Fruit fly (Drosophila melanogaster) whole organism, larva: ENCODE data around the gene CG11374.

ENCODE experiments used
- noc ChIP-seq: fragments of 200-800 bp; sonication (Bioruptor generic); optimal IDR thresholded peaks from 3 replicates; lab custom pipeline; 2019; ENCODE audit warnings: missing biosample characterization, mild to moderate bottlenecking, missing genetic modification characterization, moderate library complexity

Gene CG11374

DNA sequence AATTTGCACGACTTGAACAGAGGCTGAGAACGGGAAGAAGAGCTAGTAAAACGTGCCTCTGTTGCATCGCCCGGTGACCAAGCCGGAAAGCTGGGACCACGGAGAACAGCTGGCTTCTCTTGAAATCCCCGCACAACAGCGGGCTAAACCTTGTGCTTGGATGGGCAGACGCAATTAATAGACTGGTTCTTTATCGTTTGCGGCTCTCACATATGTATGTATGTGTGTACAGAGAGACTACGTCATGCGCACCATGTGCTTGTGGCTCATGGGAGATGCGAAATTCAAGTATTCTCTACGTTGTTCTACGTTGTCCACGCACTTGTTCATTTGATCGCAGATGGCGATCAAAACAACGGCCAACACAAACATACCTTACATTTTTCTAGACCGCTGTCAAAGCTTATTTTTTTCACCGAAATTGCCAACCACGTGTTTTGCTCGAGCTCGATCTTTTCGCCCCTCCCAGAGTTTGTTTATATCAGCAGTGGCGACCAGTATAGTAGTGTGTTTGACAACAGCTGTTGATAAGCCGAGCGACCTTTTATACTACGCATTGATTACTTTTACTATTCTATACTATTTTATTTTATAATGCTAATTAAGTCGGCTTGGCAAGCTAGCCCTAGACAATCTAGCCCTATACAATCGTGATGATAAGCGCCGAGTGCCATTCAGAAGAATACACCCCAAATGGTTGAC, 33.1 kb downstream of the CG11374 start:
- peak; percentile 24 for TF ChIP-seq noc (tag; lab: Kevin White, UChicago)

DNA sequence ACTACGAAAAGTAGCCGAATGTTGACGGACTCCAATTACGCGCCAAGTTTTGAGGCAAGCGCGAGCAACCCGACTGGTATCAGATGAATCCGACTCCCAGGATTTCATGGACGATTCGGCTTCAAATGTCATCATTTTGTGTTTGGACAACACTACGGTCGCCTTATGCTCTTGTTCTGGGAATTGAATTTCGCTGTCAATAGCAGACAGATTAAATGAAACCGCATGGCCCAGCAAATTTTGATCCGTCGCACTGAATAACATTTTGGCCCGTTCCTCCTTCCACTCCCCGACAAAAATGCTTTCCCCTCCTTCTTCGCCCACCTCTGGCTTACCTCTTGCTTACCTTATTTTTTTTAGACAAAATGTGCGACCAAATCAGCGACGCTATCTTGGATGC, 33.9 kb downstream of the CG11374 start:
- TF ChIP-seq noc (tag; lab: Kevin White, UChicago): no peak

DNA sequence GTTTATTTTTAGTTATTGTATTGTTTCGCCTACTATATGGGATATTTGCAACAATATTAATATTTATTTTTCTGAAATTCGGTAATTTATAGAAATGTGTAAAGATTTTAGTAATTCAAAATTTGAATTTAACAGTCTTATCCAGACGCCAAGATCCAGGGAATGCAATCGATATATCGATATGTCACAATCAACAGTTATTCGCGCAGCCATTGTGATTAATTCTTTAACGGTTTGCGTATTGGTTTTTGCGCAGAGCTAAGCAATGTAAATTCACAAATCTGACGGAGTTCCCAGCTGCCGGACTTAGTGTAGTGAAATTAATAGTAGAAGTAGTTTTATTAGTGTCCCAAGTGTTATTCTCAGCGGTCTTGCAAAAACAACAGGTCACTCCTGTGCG, 38.3 kb downstream of the CG11374 start, which contains the start of gene ND-15:
Gene ND-15 (plus strand): TSS at position 298 of the 400 bp plus-strand sequence.
- TF ChIP-seq noc (tag; lab: Kevin White, UChicago): no peak

DNA sequence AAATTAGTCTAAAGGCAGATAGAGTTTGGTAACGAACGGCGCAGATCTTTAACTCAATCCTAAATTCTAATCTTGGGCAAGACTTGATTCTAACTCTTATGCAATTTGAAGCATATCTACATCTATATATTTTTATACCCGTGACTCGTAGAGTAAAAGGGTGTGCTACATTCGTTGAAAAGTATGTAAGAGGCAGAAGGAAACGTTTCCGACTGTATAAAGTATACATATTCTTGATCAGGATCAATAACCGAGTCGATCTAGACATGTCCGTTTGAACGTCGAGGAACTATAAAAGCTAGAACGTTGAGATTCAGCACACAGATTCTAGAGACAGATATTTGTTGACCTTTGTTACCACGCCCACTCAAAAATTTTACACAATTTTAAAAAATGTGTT, 40.2 kb downstream of the CG11374 start, which contains the start of gene CG13694:
Gene CG13694 (minus strand): TSS at position 101 of the 400 bp plus-strand sequence.
- TF ChIP-seq noc (tag; lab: Kevin White, UChicago): no peak

DNA sequence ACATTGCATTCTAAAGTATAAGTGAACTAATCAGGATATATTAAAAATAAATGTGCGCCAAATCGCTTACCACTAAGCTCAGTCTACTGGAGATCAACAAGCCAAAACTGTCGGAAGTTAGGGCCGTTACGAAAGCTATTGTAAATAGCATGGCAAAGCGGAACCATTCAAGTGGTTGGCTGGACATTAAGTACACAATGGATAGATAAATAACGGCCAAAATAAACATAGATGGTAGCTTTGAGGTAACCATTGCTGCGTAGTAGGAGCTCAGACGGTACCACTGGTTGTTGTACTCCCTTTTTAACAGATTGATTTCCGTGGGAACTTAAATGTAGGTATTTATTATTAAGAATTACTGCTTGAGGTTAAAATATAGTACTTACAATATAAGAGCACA, 41.6 kb downstream of the CG11374 start:
- no peak for TF ChIP-seq noc (tag; lab: Kevin White, UChicago)

DNA sequence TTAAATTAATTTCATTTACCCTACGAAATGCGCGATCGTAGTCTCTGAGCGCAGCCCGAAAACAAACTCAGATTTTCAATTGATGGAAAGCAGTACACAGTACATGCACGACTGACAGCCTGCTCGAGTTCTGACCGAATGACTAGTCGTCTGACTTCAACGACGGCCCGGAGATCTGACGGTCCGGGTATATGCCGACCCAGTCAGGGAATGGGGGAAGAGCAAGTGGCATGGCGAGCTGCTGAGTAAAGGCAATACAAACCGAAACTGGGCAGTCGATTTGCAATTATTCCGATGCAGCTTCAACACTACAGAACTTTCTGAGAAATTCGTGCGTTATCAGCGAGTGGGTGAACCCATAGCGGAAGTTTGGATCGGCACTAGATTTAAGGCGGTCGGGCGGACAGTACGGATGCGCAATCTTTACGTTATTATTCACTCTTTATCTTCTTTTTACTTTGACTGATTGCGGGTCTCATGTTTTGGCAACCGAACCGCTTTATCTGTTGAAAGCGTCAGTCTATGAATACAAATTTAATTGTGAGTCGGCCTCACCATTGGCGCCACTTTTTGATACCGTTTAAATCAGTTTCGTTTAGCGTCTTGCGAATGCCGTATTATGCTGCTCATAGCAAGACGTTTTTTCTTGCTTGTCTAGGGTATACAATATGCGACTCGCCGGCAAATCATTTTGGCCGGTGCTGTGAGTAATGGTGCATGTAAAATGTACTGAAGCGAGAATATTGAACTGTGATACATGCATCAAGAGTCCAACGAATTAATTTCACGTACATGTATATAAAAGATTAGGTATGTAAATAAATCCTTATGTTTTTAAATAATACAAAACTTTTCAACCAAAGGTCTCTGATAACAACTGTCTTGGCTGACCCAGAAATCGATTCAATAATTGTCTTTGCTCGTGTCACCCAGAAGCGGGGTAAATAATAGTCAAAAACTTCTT, 44.6 kb downstream of the CG11374 start:
- peak; percentile 27 for TF ChIP-seq noc (tag; lab: Kevin White, UChicago)

DNA sequence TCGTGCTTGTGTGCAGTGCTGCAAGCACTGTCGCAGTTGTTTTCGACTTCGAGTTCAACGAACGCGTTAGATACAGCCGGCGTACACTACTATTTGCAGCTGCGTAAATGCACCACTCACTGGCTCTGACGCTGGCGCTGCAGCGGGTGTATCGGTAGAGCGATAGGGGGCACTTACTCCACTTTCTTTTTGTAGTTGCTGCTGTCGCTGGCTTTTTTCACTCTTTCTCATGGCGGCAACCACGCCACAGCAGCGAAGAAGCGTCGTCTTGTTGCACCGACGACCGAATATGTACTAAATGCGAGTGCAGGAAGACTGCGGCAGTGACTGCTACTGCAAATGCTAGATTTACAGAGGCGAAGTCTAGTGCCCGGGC, 45.3 kb downstream of the CG11374 start, which contains the start of gene CG4822:
Gene CG4822 (minus strand): TSS at position 299 of the 376 bp plus-strand sequence.
- TF ChIP-seq noc (tag; lab: Kevin White, UChicago): no peak

DNA sequence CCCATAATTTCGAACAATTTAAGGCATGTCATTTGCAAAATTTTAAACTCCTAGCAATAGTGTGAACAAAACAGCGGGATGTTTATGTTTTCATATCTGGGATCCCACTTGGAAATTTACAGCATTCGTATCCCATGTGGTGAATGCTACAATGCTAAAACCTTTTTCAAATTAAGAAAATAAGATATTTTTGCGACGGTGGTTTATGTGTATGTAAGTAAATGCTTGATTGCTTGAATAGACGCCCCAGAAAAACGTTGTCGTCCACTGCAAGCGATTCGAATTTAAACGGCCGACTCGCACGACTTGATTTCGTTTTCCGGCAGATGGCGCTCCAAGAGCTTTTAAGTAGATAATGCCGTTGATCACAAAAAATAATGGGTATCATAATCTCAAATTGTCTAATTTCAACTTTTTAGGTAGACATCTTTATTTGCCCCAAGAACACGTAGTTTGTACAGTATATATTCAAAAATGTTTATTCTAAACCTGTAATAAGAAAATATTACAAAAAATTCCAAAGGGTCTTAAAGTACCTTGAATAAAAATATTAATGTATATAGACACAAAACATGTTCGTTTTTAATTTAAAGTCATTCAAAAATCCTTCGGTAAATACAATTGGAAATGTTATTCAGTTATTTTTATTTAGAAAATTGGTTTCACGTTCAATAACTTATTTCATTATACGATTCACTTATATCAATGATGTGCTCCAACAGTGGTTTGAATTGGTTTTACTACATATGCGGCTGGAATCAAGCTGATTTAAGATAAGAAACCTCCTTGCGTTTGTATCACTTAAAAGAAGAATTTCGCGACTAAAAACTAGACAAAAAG, 46.2 kb downstream of the CG11374 start:
- no peak for TF ChIP-seq noc (tag; lab: Kevin White, UChicago)

DNA sequence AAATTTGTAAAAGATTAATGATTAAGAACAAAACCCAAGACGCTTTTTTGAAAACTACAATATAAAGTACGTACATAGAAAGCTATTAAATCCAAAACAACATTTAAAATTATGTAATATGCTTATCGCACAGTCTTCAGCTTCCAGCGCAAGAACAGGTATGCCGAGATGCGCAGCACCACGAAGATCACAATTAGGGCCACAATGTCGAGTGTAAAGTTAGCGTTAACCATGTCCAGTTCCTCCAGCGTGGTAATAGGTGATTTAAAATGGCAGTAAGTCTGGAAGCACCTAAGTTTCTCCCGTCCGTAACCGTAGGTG, 46.8 kb downstream of the CG11374 start:
- TF ChIP-seq noc (tag; lab: Kevin White, UChicago): no peak

DNA sequence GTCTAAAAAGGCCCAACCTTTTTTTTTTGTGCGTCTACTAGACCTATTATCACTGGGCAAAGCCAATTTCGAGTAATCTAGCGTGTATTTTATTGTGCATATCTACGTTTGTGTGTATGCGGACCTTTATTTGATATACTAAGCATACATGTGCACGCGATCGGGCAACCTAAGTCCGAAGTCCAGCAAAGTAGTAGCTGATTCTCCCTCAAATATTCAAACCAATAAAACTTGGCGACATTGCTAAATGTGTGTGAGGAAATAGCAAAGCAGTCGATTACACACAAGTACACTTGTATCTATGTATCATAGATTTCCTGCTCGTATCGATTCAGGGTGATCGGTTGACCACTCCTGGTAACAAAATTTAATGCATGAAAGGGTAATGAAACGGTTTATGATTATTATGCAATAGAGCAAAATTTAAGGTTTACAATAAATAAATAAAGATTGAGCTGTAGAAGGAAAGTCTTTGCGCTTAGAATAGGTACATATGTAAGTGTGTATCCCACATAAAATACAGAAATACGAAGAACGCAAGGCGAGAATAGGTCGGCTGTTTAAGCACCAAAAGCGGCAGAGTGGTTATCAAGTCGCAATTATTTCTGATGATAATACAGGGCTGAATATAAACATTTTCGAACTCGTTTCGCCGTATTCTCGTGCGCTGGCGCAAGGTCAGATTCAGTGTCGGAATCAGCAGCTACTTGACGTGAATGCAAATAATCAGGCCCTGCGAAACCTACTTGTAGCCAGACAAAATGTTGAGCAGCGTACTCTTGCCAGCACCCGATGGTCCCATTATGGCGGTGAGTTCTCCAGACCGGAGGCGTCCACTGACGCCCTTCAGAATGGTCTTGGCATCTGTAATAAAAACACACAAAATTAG, 49.5 kb downstream of the CG11374 start:
- peak; percentile 36 for TF ChIP-seq noc (tag; lab: Kevin White, UChicago)
